Worm (Caenorhabditis elegans) whole organism, dauer: ENCODE data around the gene mip-2.

ENCODE experiments used
- unc-62 ChIP-seq: sonication (generic microtip); optimal IDR thresholded peaks from 2 replicates; lab custom pipeline; 2017; ENCODE audit warnings: missing biosample characterization, missing genetic modification reagents, missing genetic modification characterization

mip-2 gene

ce11 chrV:13647617-13648016, 24.1 kb downstream of the mip-2 start:
- TF ChIP-seq unc-62 (GFP tag; lab: Kevin White, UChicago) = no peak

DNA sequence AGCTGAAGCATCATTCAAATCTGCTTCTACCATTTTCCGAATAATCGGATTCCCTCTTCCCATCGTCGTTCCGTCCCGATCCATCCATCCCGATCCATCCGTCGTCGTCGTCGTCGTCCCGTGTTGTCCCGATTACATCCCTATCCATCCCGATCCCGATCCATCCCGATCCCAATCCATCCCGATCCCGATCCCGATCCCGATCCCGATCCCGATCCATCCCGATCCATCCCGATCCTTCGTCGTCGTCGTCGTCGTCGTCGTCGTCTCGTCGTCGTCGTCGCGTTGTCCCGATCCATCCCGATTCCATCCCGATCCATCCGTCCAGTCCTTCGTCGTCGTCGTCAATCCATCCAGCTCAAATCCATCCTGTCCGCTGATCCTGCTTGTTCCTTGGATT, 24.6 kb downstream of the mip-2 start:
- no peak for TF ChIP-seq unc-62 (GFP tag; lab: Kevin White, UChicago)

DNA sequence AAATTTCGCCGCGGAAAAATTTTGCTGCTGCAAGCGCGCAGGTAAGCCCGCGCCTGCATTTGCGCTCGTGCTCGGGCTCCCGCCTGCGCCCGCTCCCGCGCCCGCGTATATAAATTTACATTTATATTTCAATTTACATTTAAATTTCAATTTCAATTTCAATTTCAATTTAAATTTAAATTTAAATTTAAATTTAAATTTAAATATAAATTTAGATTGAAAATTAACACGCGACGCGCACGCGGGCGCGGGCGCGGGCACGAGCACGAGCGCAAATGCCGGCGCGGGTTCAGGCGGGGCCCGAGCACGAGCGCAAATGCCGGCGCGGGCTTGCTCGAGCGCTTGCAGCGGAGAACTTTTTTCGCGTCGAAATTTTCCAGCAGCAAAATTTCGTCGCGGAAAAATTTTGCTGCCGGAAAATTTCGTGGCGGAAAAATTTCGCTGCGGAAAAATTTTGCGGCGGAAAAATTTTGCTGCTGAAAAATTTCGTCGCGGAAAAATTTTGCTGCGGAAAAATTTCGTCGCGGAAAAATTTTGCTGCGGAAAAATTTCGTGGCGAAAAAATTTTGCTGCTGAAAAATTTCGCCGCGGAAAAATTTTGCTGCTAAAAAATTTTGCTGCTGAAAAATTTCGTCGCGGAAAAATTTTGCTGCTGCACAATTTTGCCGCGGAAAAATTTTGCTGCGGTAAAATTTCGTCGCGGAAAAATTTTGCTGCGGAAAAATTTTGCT, 25.7 kb downstream of the mip-2 start:
- TF ChIP-seq unc-62 (GFP tag; lab: Kevin White, UChicago) = no peak

DNA sequence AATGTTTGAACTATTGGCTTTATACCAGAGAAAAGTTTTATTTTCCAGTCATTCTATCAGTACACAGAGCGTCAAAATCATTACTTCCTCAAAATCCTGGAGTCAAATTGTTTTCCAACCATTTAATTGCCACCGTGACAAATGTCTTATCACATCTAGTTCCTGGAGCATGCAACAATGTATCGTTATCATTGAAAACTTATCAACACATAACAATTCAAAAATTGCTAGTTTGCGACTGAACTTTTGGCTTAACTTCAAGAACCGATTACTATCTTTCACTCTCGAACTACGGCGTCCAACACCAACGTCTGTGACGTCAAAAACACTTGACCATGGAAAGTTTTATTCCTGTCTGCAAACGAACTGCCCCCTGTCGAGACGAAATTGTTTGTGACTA, 33.7 kb downstream of the mip-2 start:
- TF ChIP-seq unc-62 (GFP tag; lab: Kevin White, UChicago) = no peak

DNA sequence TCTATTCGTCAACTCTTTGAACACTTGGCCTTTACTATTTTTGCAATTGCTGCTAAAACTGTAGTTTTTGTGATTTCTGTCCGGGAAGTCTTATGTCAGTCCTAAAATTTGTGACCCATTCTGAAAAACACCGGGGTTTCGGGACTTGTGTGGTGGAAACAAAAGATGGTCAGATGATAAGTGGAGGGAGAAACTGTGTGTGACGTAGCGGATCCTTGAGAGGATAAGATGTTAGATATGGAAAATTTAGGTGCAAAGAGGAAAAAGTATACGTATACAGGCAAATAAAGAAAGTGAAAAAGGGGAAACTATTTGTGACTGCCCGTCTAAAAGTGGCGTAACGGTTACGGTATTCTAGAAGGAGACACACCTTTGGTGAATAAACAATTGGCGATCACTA, 35.3 kb downstream of the mip-2 start:
- TF ChIP-seq unc-62 (GFP tag; lab: Kevin White, UChicago) = no peak

- TF ChIP-seq unc-62 (GFP tag; lab: Kevin White, UChicago) = no peak
Observed at ce11 chrV:13634149-13634548, 37.6 kb downstream of the mip-2 start, which contains the start of gene H37A05.2. TSS of gene H37A05.2 (minus strand) at chrV:13634249.

DNA sequence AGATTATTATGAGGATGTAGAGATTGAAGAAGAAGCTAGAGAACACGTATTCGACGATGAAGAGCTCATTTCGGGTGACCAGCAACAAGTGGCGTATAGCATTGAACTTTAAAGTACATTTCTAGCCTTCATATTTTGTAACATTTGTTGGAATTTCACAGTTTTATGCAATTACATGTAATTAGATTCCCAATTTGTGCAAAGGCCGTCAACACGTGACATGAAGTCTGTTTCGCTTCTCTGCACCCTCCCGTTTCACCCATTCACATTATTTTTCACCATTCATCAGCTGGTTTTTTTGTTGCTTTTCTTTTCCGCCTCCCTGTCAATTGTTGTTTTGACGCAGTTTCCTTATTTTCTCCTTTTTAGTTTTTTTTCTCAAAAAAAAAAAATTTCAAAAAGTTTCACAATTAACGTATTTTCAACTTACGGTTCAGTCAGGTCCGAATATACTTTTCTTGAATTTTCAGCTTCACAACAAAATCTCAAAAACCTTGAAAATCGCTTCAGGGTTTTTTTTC, 44.6 kb downstream of the mip-2 start, which contains the start of gene sde-2:
Gene sde-2, plus strand, starts transcription at position 471 of the 521 bp plus-strand sequence.
- no peak for TF ChIP-seq unc-62 (GFP tag; lab: Kevin White, UChicago)

ce11 chrV:13625517-13626097, 46.2 kb downstream of the mip-2 start, which contains the start of the genes nduv-2 and F53F4.12:
TSS of gene nduv-2 (minus strand) at chrV:13625567.
TSS of gene F53F4.12 (plus strand) at chrV:13626047.
- TF ChIP-seq unc-62 (GFP tag; lab: Kevin White, UChicago) = no peak

DNA sequence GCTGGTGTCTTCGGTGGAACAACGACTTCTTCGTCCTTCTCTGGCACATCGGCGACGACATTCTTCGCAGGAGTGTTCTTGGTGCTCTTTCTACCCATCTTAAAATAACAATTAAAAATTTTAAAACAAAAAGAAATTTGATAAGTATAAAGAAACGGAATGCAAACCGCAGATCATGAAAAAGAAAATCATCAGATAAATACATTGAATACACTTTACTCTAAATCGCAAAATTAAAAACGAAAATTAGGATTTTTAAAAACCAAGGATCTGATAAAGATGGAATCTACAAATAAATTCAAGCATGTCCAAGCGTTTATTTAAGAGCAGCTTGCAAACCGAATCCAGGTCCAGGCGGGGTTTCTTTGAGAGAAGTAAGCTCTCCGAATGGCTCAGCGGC, 47.3 kb downstream of the mip-2 start, which contains the start of gene F53F4.11:
Gene F53F4.11, minus strand, starts transcription at position 101 of the 400 bp plus-strand sequence.
- no peak for TF ChIP-seq unc-62 (GFP tag; lab: Kevin White, UChicago)

- TF ChIP-seq unc-62 (GFP tag; lab: Kevin White, UChicago) = no peak
Observed at ce11 chrV:13621720-13622119, 50.0 kb downstream of the mip-2 start, which contains the start of gene F53F4.16. TSS of gene F53F4.16 (minus strand) at chrV:13621820.

DNA sequence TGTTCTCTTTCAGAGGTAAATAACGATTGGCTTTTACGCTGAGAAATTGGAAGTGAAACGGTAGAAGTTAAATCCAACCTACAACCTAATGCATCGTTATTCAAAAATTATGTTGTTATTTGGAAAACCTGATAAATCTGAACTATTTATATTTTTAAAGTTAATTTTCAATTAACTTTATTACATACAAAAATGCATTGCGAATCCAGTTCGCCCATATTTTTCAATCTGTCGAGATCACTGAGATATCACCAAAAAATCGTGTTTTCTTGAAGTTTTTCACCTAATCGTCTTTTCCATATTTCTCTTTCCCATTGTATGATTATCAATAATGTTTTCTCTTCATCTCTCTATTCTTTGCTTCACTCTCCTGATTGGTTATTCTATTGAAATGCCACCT, 51.1 kb downstream of the mip-2 start, which contains the start of gene F53F4.15:
Gene F53F4.15, plus strand, starts transcription at position 301 of the 400 bp plus-strand sequence.
- no peak for TF ChIP-seq unc-62 (GFP tag; lab: Kevin White, UChicago)

- TF ChIP-seq unc-62 (GFP tag; lab: Kevin White, UChicago) = no peak
Observed at ce11 chrV:13619752-13620151, 52.0 kb downstream of the mip-2 start, which contains the start of gene srd-11. TSS of gene srd-11 (minus strand) at chrV:13619852.
